Fruit fly (Drosophila melanogaster) whole organism, embryonic: Measurements from ENCODE around the gene Exo70.

ENCODE experiments used
- Aef1 ChIP-seq: fragments of 200-800 bp; sonication (Bioruptor generic); IDR thresholded peaks from 3 replicates; pipeline ENCODE4 v1.3.6; 2022; ENCODE audit warnings: missing biosample characterization, missing genetic modification characterization
- Bgb ChIP-seq: fragments of 200-800 bp; sonication (Bioruptor generic); IDR thresholded peaks from 2 replicates; pipeline ENCODE4 v1.3.6; 2022; ENCODE audit warnings: missing biosample characterization, missing genetic modification characterization; ENCODE audit not compliant: partially characterized antibody
- CG11247 ChIP-seq: fragments of 200-800 bp; sonication (Bioruptor generic); IDR thresholded peaks from 2 replicates; pipeline ENCODE4 v1.3.6; 2022; ENCODE audit warnings: missing biosample characterization, missing genetic modification characterization
- CG12769 ChIP-seq: fragments of 200-800 bp; sonication (Bioruptor generic); optimal IDR thresholded peaks from 2 replicates; lab custom pipeline; 2019; ENCODE audit warnings: missing biosample characterization, mild to moderate bottlenecking, missing genetic modification characterization, moderate library complexity
- CG14965 ChIP-seq: fragments of 200-800 bp; sonication (Bioruptor generic); optimal IDR thresholded peaks from 2 replicates; lab custom pipeline; 2016; ENCODE audit warnings: missing biosample characterization, missing genetic modification characterization, borderline replicate concordance
- CG17385 ChIP-seq: fragments of 200-800 bp; sonication (Bioruptor generic); optimal IDR thresholded peaks from 3 replicates; lab custom pipeline; 2018; ENCODE audit warnings: missing biosample characterization, mild to moderate bottlenecking, missing genetic modification characterization
- CG18764 ChIP-seq: fragments of 200-800 bp; sonication (Bioruptor generic); optimal IDR thresholded peaks from 3 replicates; lab custom pipeline; 2016; ENCODE audit warnings: missing biosample characterization, missing genetic modification characterization
- CG2120 ChIP-seq: fragments of 200-800 bp; sonication (Bioruptor generic); optimal IDR thresholded peaks from 3 replicates; lab custom pipeline; 2016; ENCODE audit warnings: missing biosample characterization, missing genetic modification characterization
- CG2199 ChIP-seq: fragments of 200-800 bp; sonication (Bioruptor generic); IDR thresholded peaks from 3 replicates; pipeline ENCODE4 v1.3.6; 2022; ENCODE audit warnings: missing biosample characterization, missing genetic modification characterization
- CG2712 ChIP-seq: fragments of 200-800 bp; optimal IDR thresholded peaks from 3 replicates; lab custom pipeline; 2019; ENCODE audit warnings: missing biosample characterization, mild to moderate bottlenecking, missing genetic modification characterization, moderate library complexity
- CG3281 ChIP-seq: fragments of 200-800 bp; sonication (Bioruptor generic); optimal IDR thresholded peaks from 3 replicates; lab custom pipeline; 2017; ENCODE audit warnings: missing biosample characterization, mild to moderate bottlenecking, missing genetic modification characterization
- CG33557 ChIP-seq: fragments of 200-800 bp; sonication (Bioruptor generic); optimal IDR thresholded peaks from 2 replicates; lab custom pipeline; 2019; ENCODE audit warnings: missing biosample characterization, mild to moderate bottlenecking, missing genetic modification characterization, moderate library complexity
- CG34422 ChIP-seq: fragments of 200-800 bp; sonication (Bioruptor generic); IDR thresholded peaks from 3 replicates; pipeline ENCODE4 v1.3.6; 2022; ENCODE audit warnings: missing biosample characterization, missing genetic modification characterization
- CG42726 ChIP-seq: fragments of 200-800 bp; sonication (Bioruptor generic); IDR thresholded peaks from 2 replicates; pipeline ENCODE4 v1.3.6; 2022; ENCODE audit warnings: missing biosample characterization, missing genetic modification characterization; ENCODE audit not compliant: partially characterized antibody
- CG4328 ChIP-seq: fragments of 200-800 bp; sonication (Bioruptor generic); optimal IDR thresholded peaks from 3 replicates; lab custom pipeline; 2017; ENCODE audit warnings: missing biosample characterization, missing genetic modification reagents, missing genetic modification characterization
- CG4360 ChIP-seq: fragments of 200-800 bp; sonication (Bioruptor generic); IDR thresholded peaks from 2 replicates; pipeline ENCODE4 v1.3.6; 2022; ENCODE audit warnings: missing biosample characterization, missing genetic modification characterization
- CG6254 ChIP-seq: fragments of 200-800 bp; sonication (Bioruptor generic); optimal IDR thresholded peaks from 3 replicates; lab custom pipeline; 2017; ENCODE audit warnings: mild to moderate bottlenecking, missing biosample characterization, missing genetic modification reagents, missing genetic modification characterization
- CG6272 ChIP-seq: fragments of 200-800 bp; sonication (Bioruptor generic); IDR thresholded peaks from 2 replicates; pipeline ENCODE4 v1.3.6; 2022; ENCODE audit warnings: missing biosample characterization, missing genetic modification characterization
- CG7963 ChIP-seq: fragments of 200-800 bp; sonication (Bioruptor generic); IDR thresholded peaks from 3 replicates; pipeline ENCODE4 v1.3.6; 2022; ENCODE audit warnings: missing biosample characterization, missing genetic modification characterization; ENCODE audit not compliant: partially characterized antibody
- CG8478 ChIP-seq: fragments of >200 bp; optimal IDR thresholded peaks from 2 replicates; lab custom pipeline; 2018
- Dbx ChIP-seq: fragments of 200-800 bp; sonication (Bioruptor generic); IDR thresholded peaks from 3 replicates; pipeline ENCODE4 v1.3.6; 2022; ENCODE audit warnings: missing biosample characterization, missing genetic modification characterization
- Doc2 ChIP-seq: fragments of 200-800 bp; sonication (Bioruptor generic); IDR thresholded peaks from 2 replicates; pipeline ENCODE4 v1.3.6; 2022; ENCODE audit warnings: missing biosample characterization, missing genetic modification characterization
- Dref ChIP-seq: fragments of 200-800 bp; sonication (Bioruptor generic); IDR thresholded peaks from 2 replicates; pipeline ENCODE4 v1.3.6; 2022; ENCODE audit warnings: missing biosample characterization, missing genetic modification characterization
- Drgx ChIP-seq: fragments of 200-800 bp; sonication (Bioruptor generic); IDR thresholded peaks from 2 replicates; pipeline ENCODE4 v1.3.6; 2022; ENCODE audit warnings: missing biosample characterization, missing genetic modification characterization
- Ets65A ChIP-seq: fragments of 200-800 bp; sonication (Bioruptor generic); peaks from one replicate; lab custom pipeline; 2016; ENCODE audit warnings: missing biosample characterization, missing genetic modification characterization
- Ets97D ChIP-seq: fragments of 200-800 bp; sonication (Bioruptor generic); optimal IDR thresholded peaks from 3 replicates; lab custom pipeline; 2016; ENCODE audit warnings: missing biosample characterization, missing genetic modification characterization
- Gug ChIP-seq: fragments of 200-800 bp; sonication (Bioruptor generic); IDR thresholded peaks from 4 replicates; pipeline ENCODE4 v1.3.6; 2022; ENCODE audit warnings: missing biosample characterization, missing genetic modification characterization
- Nf-YC ChIP-seq: fragments of 200-800 bp; optimal IDR thresholded peaks from 3 replicates; lab custom pipeline; 2019; ENCODE audit warnings: missing biosample characterization, mild to moderate bottlenecking, missing genetic modification characterization, moderate library complexity
- Oli ChIP-seq: fragments of 200-800 bp; sonication (Bioruptor generic); optimal IDR thresholded peaks from 2 replicates; lab custom pipeline; 2018; ENCODE audit warnings: missing biosample characterization, mild to moderate bottlenecking, missing genetic modification characterization, moderate library complexity
- Poxn ChIP-seq: fragments of 200-800 bp; sonication (Bioruptor generic); IDR thresholded peaks from 2 replicates; pipeline ENCODE4 v1.3.6; 2022; ENCODE audit warnings: missing biosample characterization, missing genetic modification characterization
- Stat92E ChIP-seq, 3 experiments: fragments of >200 bp in 2 of 3; fragments of 200-800 bp in 1 of 3; sonication (Bioruptor generic) in 1 of 3; optimal IDR thresholded peaks; 2 replicates each; lab custom pipeline; 2017 to 2019; ENCODE audit warnings: missing biosample characterization in 3 of 3, missing genetic modification characterization in 3 of 3, mild to moderate bottlenecking in 1 of 3, moderate library complexity in 1 of 3
- abd-A ChIP-seq: fragments of 200-800 bp; sonication (Bioruptor generic); optimal IDR thresholded peaks from 3 replicates; lab custom pipeline; 2019; ENCODE audit warnings: missing biosample characterization, mild to moderate bottlenecking, missing genetic modification characterization, moderate library complexity
- amos ChIP-seq: fragments of 200-800 bp; sonication (Bioruptor generic); IDR thresholded peaks from 2 replicates; pipeline ENCODE4 v1.3.6; 2022; ENCODE audit warnings: missing biosample characterization, missing genetic modification characterization; ENCODE audit not compliant: partially characterized antibody
- chm ChIP-seq: fragments of 200-800 bp; sonication (Bioruptor generic); IDR thresholded peaks from 2 replicates; pipeline ENCODE4 v1.3.6; 2022; ENCODE audit warnings: missing biosample characterization, missing genetic modification characterization
- crol ChIP-seq: fragments of 200-800 bp; sonication (Bioruptor generic); IDR thresholded peaks from 2 replicates; pipeline ENCODE4 v1.3.6; 2022; ENCODE audit warnings: missing biosample characterization, missing genetic modification characterization
- her ChIP-seq: fragments of 200-800 bp; sonication (Bioruptor generic); optimal IDR thresholded peaks from 2 replicates; lab custom pipeline; 2016; ENCODE audit warnings: missing biosample characterization, missing genetic modification characterization
- kni ChIP-seq: fragments of 200-800 bp; sonication (Bioruptor generic); optimal IDR thresholded peaks from 3 replicates; lab custom pipeline; 2017; ENCODE audit warnings: mild to moderate bottlenecking, missing biosample characterization, missing genetic modification reagents, missing genetic modification characterization
- knrl ChIP-seq: fragments of 200-800 bp; sonication (Bioruptor generic); IDR thresholded peaks from 3 replicates; pipeline ENCODE4 v1.3.6; 2022; ENCODE audit warnings: missing biosample characterization, missing genetic modification characterization; ENCODE audit not compliant: partially characterized antibody
- lab ChIP-seq: fragments of 200-800 bp; sonication (Bioruptor generic); optimal IDR thresholded peaks from 3 replicates; lab custom pipeline; 2017; ENCODE audit warnings: missing biosample characterization, missing genetic modification characterization, mild to moderate bottlenecking, moderate library complexity, missing genetic modification reagents
- mld ChIP-seq: fragments of 200-800 bp; sonication (Bioruptor generic); IDR thresholded peaks from 3 replicates; pipeline ENCODE4 v1.3.6; 2022; ENCODE audit warnings: missing biosample characterization, missing genetic modification characterization; ENCODE audit not compliant: partially characterized antibody
- nerfin-1 ChIP-seq: fragments of 200-800 bp; sonication (Bioruptor generic); optimal IDR thresholded peaks from 3 replicates; lab custom pipeline; 2019; ENCODE audit warnings: missing biosample characterization, mild to moderate bottlenecking, missing genetic modification characterization, moderate library complexity
- pan ChIP-seq, 4 experiments: fragments of >200 bp in 3 of 4; fragments of 200-800 bp in 1 of 4; sonication (Bioruptor generic) in 1 of 4; optimal IDR thresholded peaks in 3 of 4; IDR thresholded peaks in 1 of 4; 2 replicates each; pipeline versions ENCODE4 v1.3.6 to Lab custom; 2017 to 2022; ENCODE audit warnings: missing biosample characterization in 2 of 4, missing genetic modification characterization in 2 of 4, mixed read lengths in 1 of 4
- pfk ChIP-seq: fragments of 200-800 bp; sonication (Bioruptor generic); optimal IDR thresholded peaks from 2 replicates; lab custom pipeline; 2018; ENCODE audit warnings: missing biosample characterization, mild to moderate bottlenecking, missing genetic modification characterization, moderate library complexity
- pros ChIP-seq: fragments of 200-800 bp; sonication (Bioruptor generic); optimal IDR thresholded peaks from 3 replicates; lab custom pipeline; 2019; ENCODE audit warnings: missing biosample characterization, mild to moderate bottlenecking, missing genetic modification characterization, moderate library complexity
- seq ChIP-seq: fragments of 200-800 bp; sonication (Bioruptor generic); IDR thresholded peaks from 2 replicates; pipeline ENCODE4 v1.3.6; 2022; ENCODE audit warnings: missing biosample characterization, missing genetic modification characterization
- trem ChIP-seq: fragments of 200-800 bp; optimal IDR thresholded peaks from 3 replicates; lab custom pipeline; 2019; ENCODE audit warnings: missing biosample characterization, mild to moderate bottlenecking, missing genetic modification characterization, moderate library complexity
- tx ChIP-seq: fragments of 200-800 bp; sonication (Bioruptor generic); optimal IDR thresholded peaks from 2 replicates; lab custom pipeline; 2016; ENCODE audit warnings: missing biosample characterization, missing genetic modification characterization
- vvl ChIP-seq: fragments of 200-800 bp; sonication (Bioruptor generic); IDR thresholded peaks from 2 replicates; pipeline ENCODE4 v1.3.6; 2022; ENCODE audit warnings: missing biosample characterization, missing genetic modification characterization
- wdn ChIP-seq: fragments of 200-800 bp; sonication (Bioruptor generic); IDR thresholded peaks from 2 replicates; pipeline ENCODE4 v1.3.6; 2022; ENCODE audit warnings: missing biosample characterization, missing genetic modification characterization
- zf30C ChIP-seq: fragments of 200-800 bp; sonication (Bioruptor generic); optimal IDR thresholded peaks from 3 replicates; lab custom pipeline; 2018; ENCODE audit warnings: missing biosample characterization, mild to moderate bottlenecking, missing genetic modification characterization

The Exo70 gene

dm6 chr3L:8450747-8451146 lies 39.1 kb downstream of the Exo70 start:
- TF ChIP-seq pfk (GFP tag; lab: Kevin White, UChicago) (no peak), CG12769 (tag; lab: Kevin White, UChicago) (no peak), vvl (GFP tag; lab: Robert Waterston, UW) (no peak), her (GFP tag; lab: Kevin White, UChicago) (no peak), abd-A (no peak), kni (GFP tag; lab: Kevin White, UChicago) (peak; percentile 11), crol (GFP tag; lab: Robert Waterston, UW) (peak; percentile 80), CG33557 (GFP tag; lab: Kevin White, UChicago) (no peak), Bgb (0 out of 2 replicates have a peak, but pooled peaks have one; percentile 13), CG6254 (GFP tag; lab: Kevin White, UChicago) (no peak), CG17385 (GFP tag; lab: Kevin White, UChicago) (peak; percentile 65), Nf-YC (tag; lab: Kevin White, UChicago) (no peak), Drgx (no peak), Ets97D (no peak), pan (optimal IDR thresholded peaks at IDR 0.05; lab: Kevin White, UChicago) (no peak), pan (GFP tag; optimal IDR thresholded peaks at IDR 0.05 in 1 of 2, IDR thresholded peaks at IDR 0.05 in 1 of 2) (no peak), tx (no peak), Poxn (0 out of 2 replicates have a peak, but pooled peaks have one; percentile 11), zf30C (GFP tag; lab: Kevin White, UChicago) (no peak), pros (peak; percentile 47), Dbx (GFP tag; lab: Robert Waterston, UW) (peak; percentile 32; the same call in 1 of the 3 replicates), amos (GFP tag; lab: Robert Waterston, UW) (peak; percentile 31; the same call in 1 of the 2 replicates), CG18764 (GFP tag; lab: Kevin White, UChicago) (no peak), chm (peak; percentile 29; the same call in 1 of the 2 replicates), mld (GFP tag; lab: Robert Waterston, UW) (no peak), nerfin-1 (tag; lab: Kevin White, UChicago) (peak; percentile 44), seq (peak; percentile 66), CG2712 (no peak), CG4360 (peak; percentile 97), Oli (tag; lab: Kevin White, UChicago) (no peak), CG2199 (GFP tag; lab: Robert Waterston, UW) (peak; percentile 31; the same call in 1 of the 3 replicates), CG42726 (no peak), CG4328 (GFP tag; lab: Kevin White, UChicago) (no peak), CG2120 (GFP tag; lab: Kevin White, UChicago) (no peak), CG8478 (lab: Kevin White, UChicago) (no peak), lab (GFP tag; lab: Kevin White, UChicago) (no peak), knrl (GFP tag; lab: Robert Waterston, UW) (0 out of 3 replicates have a peak, but pooled peaks have one; percentile 17), wdn (0 out of 2 replicates have a peak, but pooled peaks have one; percentile 29), CG11247 (GFP tag; lab: Robert Waterston, UW) (0 out of 2 replicates have a peak, but pooled peaks have one; percentile 24), Gug (GFP tag; lab: Robert Waterston, UW) (no peak), CG14965 (GFP tag; lab: Kevin White, UChicago) (no peak), Stat92E (GFP tag; optimal IDR thresholded peaks at IDR 0.05; lab: Kevin White, UChicago) (no peak), trem (tag; lab: Kevin White, UChicago) (no peak), Dref (no peak), CG6272 (no peak), Aef1 (GFP tag; lab: Robert Waterston, UW) (no peak), CG7963 (GFP tag; lab: Robert Waterston, UW) (no peak), CG34422 (GFP tag; lab: Robert Waterston, UW) (0 out of 3 replicates have a peak, but pooled peaks have one; percentile 19), Doc2 (GFP tag; lab: Robert Waterston, UW) (no peak), Ets65A (GFP tag; lab: Kevin White, UChicago) (no peak), CG3281 (GFP tag; lab: Kevin White, UChicago) (no peak)
